Worm (Caenorhabditis elegans) whole organism, L4 larva: ENCODE data around the gene F42G2.2.

Source experiments
- R02D3.7 ChIP-seq: fragments of 150-350 bp; sonication (generic microtip); optimal IDR thresholded peaks from 3 replicates; lab custom pipeline; 2014; ENCODE audit warnings: missing biosample characterization, missing genetic modification characterization
- Y5F2A.4 ChIP-seq: fragments of 200-800 bp; sonication (Bioruptor generic); optimal IDR thresholded peaks from 2 replicates; lab custom pipeline; 2018; ENCODE audit warnings: mild to moderate bottlenecking, missing genetic modification characterization, missing compliant biosample characterization
- ctbp-1 ChIP-seq: fragments of 200-800 bp; sonication (Bioruptor generic); IDR thresholded peaks from 2 replicates; pipeline ENCODE4 v1.3.6; 2022; ENCODE audit warnings: missing genetic modification reagents, missing genetic modification characterization, missing compliant biosample characterization
- daf-12 ChIP-seq: fragments of 150-350 bp; optimal IDR thresholded peaks from 2 replicates; lab custom pipeline; 2014; ENCODE audit warnings: missing biosample characterization, missing genetic modification reagents, missing genetic modification characterization
- lsy-2 ChIP-seq, 2 experiments: fragments of 150-350 bp in 1 of 2; sonication (generic microtip) in 1 of 2; optimal IDR thresholded peaks; 2 replicates each; lab custom pipeline; 2014 to 2017; ENCODE audit warnings: missing biosample characterization in 2 of 2, missing genetic modification characterization in 2 of 2
- nhr-237 ChIP-seq: sonication (generic microtip); optimal IDR thresholded peaks from 2 replicates; lab custom pipeline; 2017; ENCODE audit warnings: missing biosample characterization, missing genetic modification characterization
- nhr-25 ChIP-seq: sonication (generic microtip); optimal IDR thresholded peaks from 2 replicates; lab custom pipeline; 2017; ENCODE audit warnings: missing genetic modification characterization, mild to moderate bottlenecking, missing compliant biosample characterization, antibody characterized with exemption, moderate library complexity, borderline replicate concordance; ENCODE audit not compliant: insufficient read depth

DNA sequence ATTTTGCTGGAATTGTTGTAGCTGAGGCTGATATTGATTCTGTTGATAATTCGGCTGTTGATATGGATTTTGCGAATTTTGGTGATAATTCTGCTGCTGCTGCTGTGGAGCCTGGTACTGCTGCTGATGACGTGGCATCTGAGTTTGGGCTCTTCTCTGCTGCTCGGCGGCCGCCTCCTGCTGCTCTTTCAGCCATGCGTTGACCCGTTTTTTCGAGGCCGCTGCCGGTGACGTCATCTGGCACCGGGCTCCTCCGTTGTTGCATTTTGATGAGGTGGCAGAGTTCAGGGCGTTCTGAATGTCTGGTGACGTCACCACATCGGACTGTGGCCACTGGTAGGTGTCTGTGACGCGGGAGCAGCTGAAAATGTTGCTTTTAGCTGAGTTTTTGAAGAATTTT lies 35.0 kb downstream of the F42G2.2 start:
- no peak for TF ChIP-seq R02D3.7 (tag; lab: Kevin White, UChicago)
- TF ChIP-seq daf-12 (tag; lab: Kevin White, UChicago): no peak
- no peak for TF ChIP-seq ctbp-1 (GFP tag; lab: Robert Waterston, UW)
- TF ChIP-seq Y5F2A.4 (GFP tag; lab: Kevin White, UChicago): no peak
- no peak for TF ChIP-seq nhr-25 (tag; lab: Kevin White, UChicago)
- TF ChIP-seq nhr-237 (tag; lab: Kevin White, UChicago): no peak
- no peak for TF ChIP-seq lsy-2 (tag; optimal IDR thresholded peaks at IDR 0.05; lab: Kevin White, UChicago)
